Worm (Caenorhabditis elegans) whole organism, L4 larva: Measurements from ENCODE around the gene bcas-2.

Source experiments
- F26F4.8 ChIP-seq: fragments of 200-800 bp; sonication (Bioruptor generic); conservative IDR thresholded peaks from 2 replicates; pipeline ENCODE4 v1.3.6; 2022; ENCODE audit warnings: missing genetic modification characterization, missing compliant biosample characterization
- T20F7.1 ChIP-seq: fragments of 200-800 bp; sonication (Bioruptor generic); optimal IDR thresholded peaks from 2 replicates; lab custom pipeline; 2018; ENCODE audit warnings: mild to moderate bottlenecking, missing genetic modification characterization, missing compliant biosample characterization
- Y5F2A.4 ChIP-seq: fragments of 200-800 bp; sonication (Bioruptor generic); optimal IDR thresholded peaks from 2 replicates; lab custom pipeline; 2018; ENCODE audit warnings: mild to moderate bottlenecking, missing genetic modification characterization, missing compliant biosample characterization
- ZK546.5 ChIP-seq, 2 experiments: sonication (generic microtip); optimal IDR thresholded peaks; 2 replicates each; lab custom pipeline; 2017; ENCODE audit warnings: missing biosample characterization in 2 of 2, missing genetic modification characterization in 2 of 2
- aha-1 ChIP-seq: fragments of 150-350 bp; peaks from one replicate; lab custom pipeline; 2014; ENCODE audit warnings: missing biosample characterization, missing genetic modification characterization
- aly-2 ChIP-seq: sonication (generic microtip); optimal IDR thresholded peaks from 2 replicates; lab custom pipeline; 2018; ENCODE audit warnings: missing biosample characterization, missing genetic modification characterization
- attf-4 ChIP-seq: sonication (generic microtip); optimal IDR thresholded peaks from 3 replicates; lab custom pipeline; 2017; ENCODE audit warnings: missing biosample characterization, missing genetic modification characterization
- ceh-44 ChIP-seq: fragments of 200-800 bp; sonication (Bioruptor generic); IDR thresholded peaks from 2 replicates; pipeline ENCODE4 v1.3.6; 2022; ENCODE audit warnings: missing genetic modification reagents, missing genetic modification characterization, missing compliant biosample characterization
- ctbp-1 ChIP-seq: fragments of 200-800 bp; sonication (Bioruptor generic); IDR thresholded peaks from 2 replicates; pipeline ENCODE4 v1.3.6; 2022; ENCODE audit warnings: missing genetic modification reagents, missing genetic modification characterization, missing compliant biosample characterization
- daf-19 ChIP-seq: fragments of 200-800 bp; sonication (Bioruptor generic); conservative IDR thresholded peaks from 2 replicates; pipeline ENCODE4 v1.3.6; 2022; ENCODE audit warnings: missing genetic modification characterization, missing compliant biosample characterization
- daf-8 ChIP-seq: fragments of 200-800 bp; sonication (Bioruptor generic); IDR thresholded peaks from 2 replicates; pipeline ENCODE4 v1.3.6; 2022; ENCODE audit warnings: missing genetic modification characterization, missing compliant biosample characterization
- dmd-6 ChIP-seq: fragments of 200-800 bp; sonication (Bioruptor generic); IDR thresholded peaks from 2 replicates; pipeline ENCODE4 v1.3.6; 2022; ENCODE audit warnings: missing genetic modification reagents, missing genetic modification characterization, missing compliant biosample characterization
- dpl-1 ChIP-seq: fragments of 150-350 bp; optimal IDR thresholded peaks from 2 replicates; lab custom pipeline; 2014; ENCODE audit warnings: missing biosample characterization, missing genetic modification reagents, missing genetic modification characterization
- egl-27 ChIP-seq: sonication (generic microtip); optimal IDR thresholded peaks from 3 replicates; lab custom pipeline; 2017; ENCODE audit warnings: missing biosample characterization, missing genetic modification reagents, missing genetic modification characterization
- hlh-11 ChIP-seq: fragments of 200-800 bp; sonication (Bioruptor generic); optimal IDR thresholded peaks from 2 replicates; lab custom pipeline; 2018; ENCODE audit warnings: mild to moderate bottlenecking, missing genetic modification characterization, missing compliant biosample characterization
- hmg-1.1 ChIP-seq: fragments of 200-800 bp; sonication (Bioruptor generic); IDR thresholded peaks from 2 replicates; pipeline ENCODE4 v1.3.6; 2022; ENCODE audit warnings: missing genetic modification reagents, missing genetic modification characterization, missing compliant biosample characterization
- jun-1 ChIP-seq: fragments of 150-350 bp; optimal IDR thresholded peaks from 2 replicates; lab custom pipeline; 2014; ENCODE audit warnings: missing biosample characterization, missing genetic modification reagents, missing genetic modification characterization
- lim-7 ChIP-seq: fragments of 200-800 bp; sonication (Bioruptor generic); IDR thresholded peaks from 2 replicates; pipeline ENCODE4 v1.3.6; 2022; ENCODE audit warnings: missing genetic modification characterization, missing compliant biosample characterization
- lin-13 ChIP-seq: fragments of 150-350 bp; optimal IDR thresholded peaks from 2 replicates; lab custom pipeline; 2014; ENCODE audit warnings: missing biosample characterization, missing genetic modification reagents, missing genetic modification characterization
- lin-15B ChIP-seq: fragments of 150-350 bp; sonication (generic microtip); optimal IDR thresholded peaks from 3 replicates; lab custom pipeline; 2014; ENCODE audit warnings: missing biosample characterization, missing genetic modification characterization
- lir-3 ChIP-seq: sonication (generic microtip); optimal IDR thresholded peaks from 2 replicates; lab custom pipeline; 2016; ENCODE audit warnings: mild to moderate bottlenecking, missing genetic modification characterization, missing compliant biosample characterization
- lsy-2 ChIP-seq, 2 experiments: fragments of 150-350 bp in 1 of 2; sonication (generic microtip) in 1 of 2; optimal IDR thresholded peaks; 2 replicates each; lab custom pipeline; 2014 to 2017; ENCODE audit warnings: missing biosample characterization in 2 of 2, missing genetic modification characterization in 2 of 2
- mes-2 ChIP-seq: sonication (generic microtip); optimal IDR thresholded peaks from 2 replicates; lab custom pipeline; 2016; ENCODE audit warnings: missing genotype, mild to moderate bottlenecking, missing genetic modification characterization, missing compliant biosample characterization; ENCODE audit not compliant: poor library complexity, severe bottlenecking
- nhr-102 ChIP-seq: sonication (generic microtip); optimal IDR thresholded peaks from 2 replicates; lab custom pipeline; 2016; ENCODE audit warnings: mild to moderate bottlenecking, missing genetic modification characterization, moderate library complexity, missing compliant biosample characterization
- nhr-11 ChIP-seq: fragments of 150-350 bp; optimal IDR thresholded peaks from 2 replicates; lab custom pipeline; 2014; ENCODE audit warnings: missing biosample characterization, missing genetic modification characterization
- nhr-28 ChIP-seq: fragments of 150-350 bp; optimal IDR thresholded peaks from 2 replicates; lab custom pipeline; 2014; ENCODE audit warnings: missing biosample characterization, missing genetic modification characterization
- nhr-6 ChIP-seq: fragments of 150-350 bp; optimal IDR thresholded peaks from 2 replicates; lab custom pipeline; 2014; ENCODE audit warnings: missing biosample characterization, missing genetic modification characterization
- nhr-76 ChIP-seq: fragments of 150-350 bp; optimal IDR thresholded peaks from 2 replicates; lab custom pipeline; 2014; ENCODE audit warnings: missing biosample characterization, missing genetic modification characterization
- nhr-77 ChIP-seq: fragments of 150-350 bp; optimal IDR thresholded peaks from 2 replicates; lab custom pipeline; 2014; ENCODE audit warnings: missing biosample characterization, missing genetic modification characterization
- pha-4 ChIP-seq, 2 experiments: fragments of 150-350 bp in 1 of 2; fragments of 200-800 bp in 1 of 2; sonication (Bioruptor generic) in 1 of 2; IDR thresholded peaks in 1 of 2; optimal IDR thresholded peaks in 1 of 2; 2 replicates each; pipeline versions ENCODE4 v1.3.6 to Lab custom; 2014 to 2022; ENCODE audit warnings: missing genetic modification characterization in 2 of 2, missing genetic modification reagents in 2 of 2, missing biosample characterization in 1 of 2, missing compliant biosample characterization in 1 of 2
- snpc-4 ChIP-seq: fragments of 150-350 bp; optimal IDR thresholded peaks from 2 replicates; lab custom pipeline; 2014; ENCODE audit warnings: missing biosample characterization, missing genetic modification characterization
- spr-3 ChIP-seq: fragments of 200-800 bp; sonication (Bioruptor generic); optimal IDR thresholded peaks from 2 replicates; lab custom pipeline; 2018; ENCODE audit warnings: mild to moderate bottlenecking, missing genetic modification characterization, missing compliant biosample characterization
- unc-39 ChIP-seq: sonication (generic microtip); optimal IDR thresholded peaks from 2 replicates; lab custom pipeline; 2017; ENCODE audit warnings: missing biosample characterization, missing genetic modification characterization
- unc-62 ChIP-seq, 3 experiments: fragments of 150-350 bp in 1 of 3; sonication (generic microtip); optimal IDR thresholded peaks in 2 of 3; peaks in 1 of 3; 1 replicate in 1 of 3; 2 replicates in 2 of 3; lab custom pipeline; 2014 to 2017; ENCODE audit warnings: missing biosample characterization in 3 of 3, missing genetic modification characterization in 3 of 3, missing genetic modification reagents in 3 of 3, missing genotype in 1 of 3
- zfp-2 ChIP-seq: sonication (generic microtip); optimal IDR thresholded peaks from 2 replicates; lab custom pipeline; 2016; ENCODE audit warnings: mild to moderate bottlenecking, missing genetic modification characterization, missing compliant biosample characterization
- zip-11 ChIP-seq: fragments of 200-800 bp; sonication (Bioruptor generic); IDR thresholded peaks from 2 replicates; pipeline ENCODE4 v1.3.6; 2022; ENCODE audit warnings: missing genetic modification characterization, missing compliant biosample characterization
- zip-2 ChIP-seq: fragments of 150-350 bp; optimal IDR thresholded peaks from 2 replicates; lab custom pipeline; 2014; ENCODE audit warnings: missing biosample characterization, missing genetic modification characterization

The bcas-2 gene

DNA sequence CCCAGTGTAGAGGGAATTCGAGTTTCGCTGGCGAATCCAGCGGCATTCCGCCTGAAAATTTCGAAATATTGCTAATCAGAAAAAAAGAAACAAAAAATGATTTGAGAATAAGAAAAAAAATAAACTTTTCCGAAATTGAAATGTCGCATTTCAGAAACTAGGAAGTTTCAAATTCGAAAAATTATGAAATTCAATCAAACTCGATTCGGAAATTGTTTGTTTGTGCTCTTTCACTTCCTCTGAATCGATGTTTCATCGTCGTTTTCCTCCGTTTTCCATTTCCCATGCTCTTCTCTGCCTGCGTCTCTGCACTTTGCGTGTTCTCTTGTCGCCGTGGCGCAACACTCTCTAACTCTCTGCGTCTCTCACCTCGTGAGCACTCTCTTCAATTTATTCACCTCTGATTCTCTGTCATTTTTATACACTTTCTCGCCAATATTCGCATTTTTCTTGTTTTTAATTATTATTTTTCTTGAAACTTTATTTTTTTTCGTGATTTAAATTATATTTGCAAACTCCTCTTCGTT is 32.7 kb upstream of the bcas-2 start, which contains the start of gene C18F10.7 (continued):
- peak; percentile 1 for TF ChIP-seq nhr-102
- TF ChIP-seq jun-1: no peak
- no peak for TF ChIP-seq ceh-44 (GFP tag; lab: Robert Waterston, UW)
- peak; percentile 94 for TF ChIP-seq aha-1 (tag; lab: Kevin White, UChicago)
- peak; percentile 49 for TF ChIP-seq mes-2 (tag; lab: Kevin White, UChicago)
- TF ChIP-seq nhr-11 (tag; lab: Kevin White, UChicago): no peak
- TF ChIP-seq dmd-6 (GFP tag; lab: Robert Waterston, UW): peak; percentile 18; the same call in 1 of the 2 replicates
- peak; percentile 69 for TF ChIP-seq hlh-11
- no peak for TF ChIP-seq egl-27
- no peak for TF ChIP-seq lin-13 (GFP tag; lab: Kevin White, UChicago)
- peak; percentile 21 for TF ChIP-seq nhr-6 (tag; lab: Kevin White, UChicago)
- no peak for TF ChIP-seq nhr-76
- TF ChIP-seq nhr-77: no peak
- TF ChIP-seq daf-19 (GFP tag; lab: Robert Waterston, UW): no peak
- peak in 1 of 2 experiments; percentile 45 for TF ChIP-seq lsy-2 (tag; optimal IDR thresholded peaks at IDR 0.05; lab: Kevin White, UChicago)

- no peak for TF ChIP-seq unc-39
- no peak for TF ChIP-seq aly-2 (tag; lab: Kevin White, UChicago)
- TF ChIP-seq pha-4 (GFP tag; IDR thresholded peaks at IDR 0.05; lab: Robert Waterston, UW): no peak
- no peak for TF ChIP-seq pha-4 (tag; optimal IDR thresholded peaks at IDR 0.05; lab: Kevin White, UChicago)
- TF ChIP-seq ctbp-1 (GFP tag; lab: Robert Waterston, UW): no peak
- TF ChIP-seq attf-4 (tag; lab: Kevin White, UChicago): no peak
- no peak for TF ChIP-seq hmg-1.1
- TF ChIP-seq zfp-2 (tag; lab: Kevin White, UChicago): no peak
- TF ChIP-seq dpl-1 (GFP tag; lab: Kevin White, UChicago): no peak
- TF ChIP-seq daf-8 (GFP tag; lab: Robert Waterston, UW): no peak
- TF ChIP-seq snpc-4: no peak
- TF ChIP-seq lim-7 (GFP tag; lab: Robert Waterston, UW): no peak
- TF ChIP-seq T20F7.1 (GFP tag; lab: Kevin White, UChicago): no peak
- no peak for TF ChIP-seq zip-2 (tag; lab: Kevin White, UChicago)
- no peak for TF ChIP-seq spr-3 (GFP tag; lab: Kevin White, UChicago)
- no peak for TF ChIP-seq lin-15B (tag; lab: Kevin White, UChicago)
- no peak for TF ChIP-seq Y5F2A.4 (GFP tag; lab: Kevin White, UChicago)
Observed at ce11 chrIII:6272868-6273267, 27.2 kb upstream of the bcas-2 start, which contains the start of gene C18F10.2. Gene C18F10.2 (plus strand): TSS chrIII:6273168.

ce11 chrIII:6270277-6270676 is 24.6 kb upstream of the bcas-2 start, which contains the start of gene srg-3:
Gene srg-3 (minus strand): TSS chrIII:6270377.
- no peak for TF ChIP-seq lir-3 (tag; lab: Kevin White, UChicago)
- no peak for TF ChIP-seq nhr-28 (tag; lab: Kevin White, UChicago)
- no peak for TF ChIP-seq hmg-1.1
- TF ChIP-seq aha-1 (tag; lab: Kevin White, UChicago): peak; percentile 33
- TF ChIP-seq zip-11: no peak
- peak in 1 of 2 experiments; percentile 47 for TF ChIP-seq unc-62 (GFP tag; optimal IDR thresholded peaks at IDR 0.05 in 1 of 2; lab: Kevin White, UChicago)
- TF ChIP-seq unc-62 (tag; optimal IDR thresholded peaks at IDR 0.05; lab: Kevin White, UChicago): no peak
- TF ChIP-seq F26F4.8 (GFP tag; lab: Robert Waterston, UW): no peak
- TF ChIP-seq dmd-6 (GFP tag; lab: Robert Waterston, UW): no peak
- TF ChIP-seq snpc-4: no peak
- TF ChIP-seq ZK546.5 (tag; optimal IDR thresholded peaks at IDR 0.05; lab: Kevin White, UChicago): no peak
